In genomic region chrX:5485284-5485927, ce11 we compare ENCODE assay signal across 5 worm cellular contexts.
TF ChIP-seq lines count a peak whose summit lies in the region.

No protein-coding gene starts in this region.

TF ChIP-seq in whole organism, L1 larva, 84 proteins besides CTCF, POLR2A, EP300 and RAD21 (continues in another document):
- TF ChIP-seq nhr-237 (tag; optimal IDR thresholded peaks at IDR 0.05; lab: Kevin White, UChicago) (no peak), mep-1 (tag; optimal IDR thresholded peaks at IDR 0.05; lab: Kevin White, UChicago) (peak; percentile 56), irx-1 (tag; optimal IDR thresholded peaks at IDR 0.05; lab: Kevin White, UChicago) (peak; percentile 15), efl-3 (GFP tag; optimal IDR thresholded peaks at IDR 0.05; lab: Kevin White, UChicago) (no peak), nhr-85 (tag; lab: Kevin White, UChicago) (no peak), nhr-77 (tag; optimal IDR thresholded peaks at IDR 0.05; lab: Kevin White, UChicago) (peak; percentile 4), ces-1 (GFP tag; optimal IDR thresholded peaks at IDR 0.05; lab: Kevin White, UChicago) (no peak), snpc-4 (tag; optimal IDR thresholded peaks at IDR 0.05; lab: Kevin White, UChicago) (no peak), elt-2 (tag; optimal IDR thresholded peaks at IDR 0.05; lab: Kevin White, UChicago) (no peak), hlh-17 (GFP tag; optimal IDR thresholded peaks at IDR 0.05; lab: Kevin White, UChicago; ENCODE audit: borderline replicate concordance) (no peak), hlh-4 (tag; optimal IDR thresholded peaks at IDR 0.05; lab: Kevin White, UChicago) (no peak), blmp-1 (tag; optimal IDR thresholded peaks at IDR 0.05; lab: Kevin White, UChicago) (no peak), ceh-82 (tag; optimal IDR thresholded peaks at IDR 0.05; lab: Kevin White, UChicago) (no peak), sptf-1 (tag; optimal IDR thresholded peaks at IDR 0.05; lab: Kevin White, UChicago) (no peak), egl-13 (tag; optimal IDR thresholded peaks at IDR 0.05; lab: Kevin White, UChicago) (no peak), unc-62 (GFP tag; optimal IDR thresholded peaks at IDR 0.05; lab: Kevin White, UChicago) (no peak), sox-4 (tag; optimal IDR thresholded peaks at IDR 0.05; lab: Kevin White, UChicago) (no peak), ceh-88 (GFP tag; IDR thresholded peaks at IDR 0.05; lab: Robert Waterston, UW) (no peak), nhr-12 (tag; optimal IDR thresholded peaks at IDR 0.05; lab: Kevin White, UChicago) (no peak), rnt-1 (tag; optimal IDR thresholded peaks at IDR 0.05; lab: Kevin White, UChicago) (peak; percentile 55)

TF ChIP-seq in whole organism, L3 larva, 47 proteins besides CTCF, POLR2A, EP300 and RAD21:
- TF ChIP-seq nhr-77 (tag; optimal IDR thresholded peaks at IDR 0.05; lab: Kevin White, UChicago) (no peak), fkh-2 (tag; optimal IDR thresholded peaks at IDR 0.05; lab: Kevin White, UChicago) (no peak), elt-2 (tag; optimal IDR thresholded peaks at IDR 0.05; lab: Kevin White, UChicago) (no peak), ztf-11 (tag; optimal IDR thresholded peaks at IDR 0.05; lab: Kevin White, UChicago) (no peak), nhr-25 (tag; optimal IDR thresholded peaks at IDR 0.05; lab: Kevin White, UChicago) (no peak), lsy-12 (tag; optimal IDR thresholded peaks at IDR 0.05; lab: Kevin White, UChicago) (no peak), nfya-1 (tag; optimal IDR thresholded peaks at IDR 0.05; lab: Kevin White, UChicago; ENCODE audit: insufficient read depth) (peak; percentile 15), mml-1 (tag; optimal IDR thresholded peaks at IDR 0.05; lab: Kevin White, UChicago) (no peak), hmg-11 (tag; optimal IDR thresholded peaks at IDR 0.05; lab: Kevin White, UChicago) (peak; percentile 43), unc-62 (GFP tag; optimal IDR thresholded peaks at IDR 0.05; lab: Kevin White, UChicago) (no peak), pha-4 (tag; optimal IDR thresholded peaks at IDR 0.05; lab: Kevin White, UChicago) (peak; percentile 27), nhr-67 (tag; optimal IDR thresholded peaks at IDR 0.05; lab: Kevin White, UChicago) (no peak), pqm-1 (tag; optimal IDR thresholded peaks at IDR 0.05; lab: Kevin White, UChicago) (no peak), nhr-43 (tag; optimal IDR thresholded peaks at IDR 0.05; lab: Kevin White, UChicago; ENCODE audit: poor library complexity, severe bottlenecking) (no peak)

TF ChIP-seq in whole organism, early embryonic, 17 proteins besides CTCF, POLR2A, EP300 and RAD21:
- TF ChIP-seq sea-1 (GFP tag; conservative IDR thresholded peaks at IDR 0.05; lab: Robert Waterston, UW) (0 out of 2 replicates have a peak, but pooled peaks have one; percentile 12), pes-1 (GFP tag; IDR thresholded peaks at IDR 0.05; lab: Robert Waterston, UW) (peak; percentile 62; the same call in 1 of the 2 replicates), B0310.2 (tag; optimal IDR thresholded peaks at IDR 0.05; lab: Kevin White, UChicago) (no peak), ets-7 (tag; optimal IDR thresholded peaks at IDR 0.05; lab: Kevin White, UChicago) (no peak), hmg-4 (GFP tag; optimal IDR thresholded peaks at IDR 0.05; lab: Kevin White, UChicago) (no peak), aly-1 (tag; optimal IDR thresholded peaks at IDR 0.05; lab: Kevin White, UChicago) (no peak), tbx-37 (GFP tag; conservative IDR thresholded peaks at IDR 0.05; lab: Robert Waterston, UW) (peak; percentile 29; the same call in 1 of the 2 replicates), flt-1 (GFP tag; IDR thresholded peaks at IDR 0.05; lab: Robert Waterston, UW) (0 out of 2 replicates have a peak, but pooled peaks have one; percentile 45), F13C5.2 (tag; optimal IDR thresholded peaks at IDR 0.05; lab: Kevin White, UChicago) (no peak), ceh-36 (tag; optimal IDR thresholded peaks at IDR 0.05; lab: Kevin White, UChicago) (peak; percentile 43)
TF ChIP-seq in whole organism, early embryonic: peak in this region for 5.

TF ChIP-seq in whole organism, midembryonic, 9 proteins besides CTCF, POLR2A, EP300 and RAD21:
- peak; percentile 60; the same call in 1 of the 2 replicates for TF ChIP-seq T22C8.4 (GFP tag; IDR thresholded peaks at IDR 0.05; lab: Robert Waterston, UW)
- TF ChIP-seq flt-1 (GFP tag; IDR thresholded peaks at IDR 0.05; lab: Robert Waterston, UW) = peak; percentile 51
- no peak for TF ChIP-seq klf-2 (GFP tag; conservative IDR thresholded peaks at IDR 0.05; lab: Robert Waterston, UW)

TF ChIP-seq in whole organism, young adult, 124 proteins besides CTCF, POLR2A, EP300 and RAD21 (continues in another document):
- peak; percentile 77 for TF ChIP-seq rpc-1 (optimal IDR thresholded peaks at IDR 0.05; lab: Kevin White, UChicago)
- peak; percentile 87 for TF ChIP-seq rpc-1 (tag; optimal IDR thresholded peaks at IDR 0.05; lab: Kevin White, UChicago)
- no peak for TF ChIP-seq ceh-27 (GFP tag; optimal IDR thresholded peaks at IDR 0.05; lab: Kevin White, UChicago)
- TF ChIP-seq F49E8.2 (tag; optimal IDR thresholded peaks at IDR 0.05; lab: Kevin White, UChicago; ENCODE audit: insufficient read depth) = no peak
- peak; percentile 54 for TF ChIP-seq ztf-18 (tag; optimal IDR thresholded peaks at IDR 0.05; lab: Kevin White, UChicago)
- no peak for TF ChIP-seq madf-10 (tag; optimal IDR thresholded peaks at IDR 0.05; lab: Kevin White, UChicago)
- TF ChIP-seq ztf-26 (tag; optimal IDR thresholded peaks at IDR 0.05; lab: Kevin White, UChicago) = no peak
- no peak for TF ChIP-seq sea-2 (GFP tag; IDR thresholded peaks at IDR 0.05; lab: Robert Waterston, UW)
- no peak for TF ChIP-seq sptf-2 (GFP tag; optimal IDR thresholded peaks at IDR 0.05; lab: Kevin White, UChicago)
- TF ChIP-seq B0261.1 (tag; optimal IDR thresholded peaks at IDR 0.05; lab: Kevin White, UChicago) = peak; percentile 78
- no peak for TF ChIP-seq egl-44 (GFP tag; IDR thresholded peaks at IDR 0.05; lab: Robert Waterston, UW)
- no peak for TF ChIP-seq ceh-91 (GFP tag; IDR thresholded peaks at IDR 0.05; lab: Robert Waterston, UW)
- TF ChIP-seq ztf-6 (GFP tag; IDR thresholded peaks at IDR 0.05; lab: Robert Waterston, UW) = no peak
- TF ChIP-seq F22D6.2 (tag; optimal IDR thresholded peaks at IDR 0.05; lab: Kevin White, UChicago) = no peak
- peak; percentile 15 for TF ChIP-seq snpc-4 (GFP tag; optimal IDR thresholded peaks at IDR 0.05; lab: Kevin White, UChicago)
- peak in 3 of 4 experiments; percentile 5 to 56 (median 6) for TF ChIP-seq snpc-4 (tag; optimal IDR thresholded peaks at IDR 0.05; lab: Kevin White, UChicago)
- TF ChIP-seq Y53G8AR.9 (GFP tag; conservative IDR thresholded peaks at IDR 0.05; lab: Robert Waterston, UW) = no peak
- no peak for TF ChIP-seq T07F8.4 (tag; optimal IDR thresholded peaks at IDR 0.05; lab: Kevin White, UChicago)
- no peak for TF ChIP-seq repo-1 (tag; optimal IDR thresholded peaks at IDR 0.05; lab: Kevin White, UChicago)
- TF ChIP-seq sdz-38 (tag; optimal IDR thresholded peaks at IDR 0.05; lab: Kevin White, UChicago) = no peak
- TF ChIP-seq die-1 (tag; optimal IDR thresholded peaks at IDR 0.05; lab: Kevin White, UChicago) = peak; percentile 73
- TF ChIP-seq nfya-2 (GFP tag; IDR thresholded peaks at IDR 0.05; lab: Robert Waterston, UW) = no peak
- no peak for TF ChIP-seq mcd-1 (GFP tag; IDR thresholded peaks at IDR 0.05; lab: Robert Waterston, UW)
- TF ChIP-seq dox-1 (GFP tag; IDR thresholded peaks at IDR 0.05; lab: Robert Waterston, UW) = peak; percentile 62
- peak; percentile 9 for TF ChIP-seq lin-54 (GFP tag; optimal IDR thresholded peaks at IDR 0.05; lab: Kevin White, UChicago)
- TF ChIP-seq nhr-90 (tag; optimal IDR thresholded peaks at IDR 0.05; lab: Kevin White, UChicago) = peak; percentile 60
- TF ChIP-seq Y67H2A.10 (GFP tag; conservative IDR thresholded peaks at IDR 0.05; lab: Robert Waterston, UW) = no peak
- TF ChIP-seq unc-62 (GFP tag; optimal IDR thresholded peaks at IDR 0.05; lab: Kevin White, UChicago) = no peak
- TF ChIP-seq mel-28 (tag; optimal IDR thresholded peaks at IDR 0.05; lab: Kevin White, UChicago; ENCODE audit: borderline replicate concordance) = no peak
- peak; percentile 83 for TF ChIP-seq lin-26 (GFP tag; IDR thresholded peaks at IDR 0.05; lab: Robert Waterston, UW)
- TF ChIP-seq madf-3 (GFP tag; IDR thresholded peaks at IDR 0.05; lab: Robert Waterston, UW) = no peak
- no peak for TF ChIP-seq nfya-1 (tag; optimal IDR thresholded peaks at IDR 0.05; lab: Kevin White, UChicago; ENCODE audit: borderline replicate concordance, insufficient read depth)
- TF ChIP-seq pbrm-1 (GFP tag; IDR thresholded peaks at IDR 0.05; lab: Robert Waterston, UW) = peak; percentile 53
- TF ChIP-seq dpff-1 (tag; optimal IDR thresholded peaks at IDR 0.05; lab: Kevin White, UChicago) = no peak
- TF ChIP-seq aptf-2 (GFP tag; conservative IDR thresholded peaks at IDR 0.05; lab: Robert Waterston, UW) = no peak
- TF ChIP-seq hlh-26 (GFP tag; conservative IDR thresholded peaks at IDR 0.05; lab: Robert Waterston, UW) = no peak
- no peak for TF ChIP-seq nhr-27 (tag; optimal IDR thresholded peaks at IDR 0.05; lab: Kevin White, UChicago)
- TF ChIP-seq somi-1 (GFP tag; optimal IDR thresholded peaks at IDR 0.05; lab: Kevin White, UChicago) = no peak
- TF ChIP-seq lsy-27 (tag; optimal IDR thresholded peaks at IDR 0.05; lab: Kevin White, UChicago; ENCODE audit: borderline replicate concordance, insufficient read depth) = peak; percentile 45
- TF ChIP-seq snpc-1.3 (tag; optimal IDR thresholded peaks at IDR 0.05; lab: Kevin White, UChicago; ENCODE audit: insufficient read depth) = no peak
- TF ChIP-seq D2030.7 (GFP tag; IDR thresholded peaks at IDR 0.05; lab: Robert Waterston, UW) = peak; percentile 73; the same call in 1 of the 2 replicates
- no peak for TF ChIP-seq nfyb-1 (GFP tag; IDR thresholded peaks at IDR 0.05; lab: Robert Waterston, UW)
- 0 out of 2 replicates have a peak, but pooled peaks have one; percentile 22 for TF ChIP-seq Y56A3A.18 (GFP tag; IDR thresholded peaks at IDR 0.05; lab: Robert Waterston, UW)
- no peak for TF ChIP-seq C17E4.6 (GFP tag; IDR thresholded peaks at IDR 0.05; lab: Robert Waterston, UW)
- no peak for TF ChIP-seq unc-130 (GFP tag; optimal IDR thresholded peaks at IDR 0.05; lab: Kevin White, UChicago)
- 0 out of 2 replicates have a peak, but pooled peaks have one; percentile 28 for TF ChIP-seq ztf-25 (GFP tag; IDR thresholded peaks at IDR 0.05; lab: Robert Waterston, UW)
- no peak for TF ChIP-seq nhr-179 (tag; optimal IDR thresholded peaks at IDR 0.05; lab: Kevin White, UChicago)
- no peak for TF ChIP-seq ccch-3 (GFP tag; optimal IDR thresholded peaks at IDR 0.05; lab: Kevin White, UChicago)
- no peak for TF ChIP-seq athp-1 (tag; optimal IDR thresholded peaks at IDR 0.05; lab: Kevin White, UChicago)
- TF ChIP-seq let-526 (GFP tag; IDR thresholded peaks at IDR 0.05; lab: Robert Waterston, UW) = no peak

Comparison
In these comparisons a context has a peak if more than half of its experiments do, and no peak if none do; other contexts are left out.
1. Of the 8 proteins assayed by ChIP-seq in both whole organism, young adult and whole organism, L1 larva: peak only in whole organism, young adult: nhr-90 and snpc-4; only in whole organism, L1 larva: none; in both: none; in neither: 4; mixed calls (peak in some experiments, not most) for 2.